Fruit fly (Drosophila melanogaster): Measurements from ENCODE around the gene CG32137.
A peak's percentile ranks its signal among the peaks of the same experiment; 100 is the strongest.

- peak; percentile 98 for TF ChIP-seq kay (GFP tag; ENCODE audit: borderline replicate concordance)
- TF ChIP-seq CG5204 (GFP tag; optimal IDR thresholded peaks at IDR 0.05) = peak; percentile 29
- peak; percentile 24 for TF ChIP-seq tj (GFP tag; optimal IDR thresholded peaks at IDR 0.05)
- TF ChIP-seq CG11617 (GFP tag; optimal IDR thresholded peaks at IDR 0.05) = peak; percentile 33
- TF ChIP-seq cnc (optimal IDR thresholded peaks at IDR 0.05) = no peak
- no peak for TF ChIP-seq bab1 (GFP tag; optimal IDR thresholded peaks at IDR 0.05)
- peak; percentile 28 for TF ChIP-seq CG1620 (GFP tag; optimal IDR thresholded peaks at IDR 0.05)
- no peak for TF ChIP-seq CG7101 (tag; optimal IDR thresholded peaks at IDR 0.05)
- TF ChIP-seq CG12768 (GFP tag; optimal IDR thresholded peaks at IDR 0.05) = no peak
Measured at dm6 chr3L:13964635-13965501, 25.8 kb downstream of the CG32137 start, which contains the start of the genes Meics, Nxf3 and ssp2.

Measured in whole organism, adult.